Fruit fly (Drosophila melanogaster) whole organism, wandering third instar larva: ENCODE measurements around the gene gudu.

Experiments
- Abd-B ChIP-seq: fragments of >200 bp; optimal IDR thresholded peaks from 2 replicates; lab custom pipeline; 2017; ENCODE audit warnings: missing biosample characterization, missing genetic modification characterization
- CG32264 ChIP-seq: fragments of 200-800 bp; sonication (Bioruptor generic); optimal IDR thresholded peaks from 2 replicates; lab custom pipeline; 2016; ENCODE audit warnings: missing biosample characterization, missing genetic modification characterization
- CG9705 ChIP-seq: fragments of 200-800 bp; sonication (Bioruptor generic); optimal IDR thresholded peaks from 2 replicates; lab custom pipeline; 2018; ENCODE audit warnings: missing biosample characterization, mild to moderate bottlenecking, missing genetic modification characterization
- CrebA ChIP-seq: fragments of 200-800 bp; sonication (Bioruptor generic); optimal IDR thresholded peaks from 2 replicates; lab custom pipeline; 2016; ENCODE audit warnings: missing biosample characterization, mild to moderate bottlenecking, missing genetic modification characterization, borderline replicate concordance
- Dfd ChIP-seq: fragments of >200 bp; optimal IDR thresholded peaks from 2 replicates; lab custom pipeline; 2017; ENCODE audit warnings: missing biosample characterization, missing genetic modification characterization
- GATAd ChIP-seq: sonication (Bioruptor generic); optimal IDR thresholded peaks from 2 replicates; lab custom pipeline; 2016; ENCODE audit warnings: missing biosample characterization, missing genetic modification characterization
- HLH106 ChIP-seq: fragments of 200-800 bp; optimal IDR thresholded peaks from 3 replicates; lab custom pipeline; 2019; ENCODE audit warnings: missing biosample characterization, mild to moderate bottlenecking, missing genetic modification characterization, moderate library complexity
- Hnf4 ChIP-seq: fragments of 200-800 bp; sonication (Bioruptor generic); optimal IDR thresholded peaks from 2 replicates; lab custom pipeline; 2016; ENCODE audit warnings: missing biosample characterization, mild to moderate bottlenecking, missing genetic modification characterization
- Hr78 ChIP-seq: fragments of >200 bp; optimal IDR thresholded peaks from 2 replicates; lab custom pipeline; 2017; ENCODE audit warnings: missing biosample characterization, missing genetic modification characterization
- Hr83 ChIP-seq: fragments of 200-300 bp; sonication (Bioruptor generic); optimal IDR thresholded peaks from 2 replicates; lab custom pipeline; 2016; ENCODE audit warnings: missing biosample characterization, mild to moderate bottlenecking, missing genetic modification characterization, moderate library complexity; ENCODE audit not compliant: poor library complexity, severe bottlenecking
- Jra ChIP-seq: sonication (Bioruptor generic); optimal IDR thresholded peaks from 2 replicates; lab custom pipeline; 2016; ENCODE audit warnings: missing biosample characterization, missing genetic modification characterization
- Mio ChIP-seq: sonication (Bioruptor generic); optimal IDR thresholded peaks from 2 replicates; lab custom pipeline; 2016; ENCODE audit warnings: missing biosample characterization, missing genetic modification characterization
- Myc ChIP-seq: fragments of >200 bp; optimal IDR thresholded peaks from 2 replicates; lab custom pipeline; 2017
- N ChIP-seq: fragments of >200 bp; optimal IDR thresholded peaks from 2 replicates; lab custom pipeline; 2018; ENCODE audit warnings: missing biosample characterization, missing external identifiers, missing genetic modification characterization
- OdsH ChIP-seq: fragments of 200-800 bp; sonication (Bioruptor generic); optimal IDR thresholded peaks from 2 replicates; lab custom pipeline; 2016; ENCODE audit warnings: missing biosample characterization, mild to moderate bottlenecking, missing genetic modification characterization
- Rel ChIP-seq, 2 experiments: fragments of 200-800 bp; sonication (Bioruptor generic) in 1 of 2; optimal IDR thresholded peaks; 2 replicates in 1 of 2; 3 replicates in 1 of 2; lab custom pipeline; 2016 to 2019; ENCODE audit warnings: mild to moderate bottlenecking in 2 of 2, missing biosample characterization in 2 of 2, missing genetic modification characterization in 2 of 2, moderate library complexity in 1 of 2
- Sp1 ChIP-seq: fragments of 200-800 bp; sonication (Bioruptor generic); optimal IDR thresholded peaks from 3 replicates; lab custom pipeline; 2019; ENCODE audit warnings: missing biosample characterization, mild to moderate bottlenecking, missing genetic modification characterization, moderate library complexity
- Vsx2 ChIP-seq: fragments of 200-300, 225-300 bp; sonication (Bioruptor generic); optimal IDR thresholded peaks from 2 replicates; lab custom pipeline; 2018; ENCODE audit warnings: missing biosample characterization, missing genetic modification characterization; ENCODE audit not compliant: partially characterized antibody
- br ChIP-seq: fragments of 200-800 bp; sonication (Bioruptor generic); optimal IDR thresholded peaks from 2 replicates; lab custom pipeline; 2016; ENCODE audit warnings: missing biosample characterization, missing genetic modification characterization
- dl ChIP-seq, 2 experiments: fragments of 175-275, 200-275 bp in 1 of 2; fragments of 200-275 bp in 1 of 2; sonication (Bioruptor generic); optimal IDR thresholded peaks; lab custom pipeline; 2018; ENCODE audit warnings: mild to moderate bottlenecking in 2 of 2, missing biosample characterization in 2 of 2, missing genetic modification characterization in 2 of 2, moderate library complexity in 2 of 2; ENCODE audit not compliant: partially characterized antibody in 2 of 2, insufficient read depth in 1 of 2
- dmrt93B ChIP-seq: fragments of 200-800 bp; sonication (Bioruptor generic); optimal IDR thresholded peaks from 2 replicates; lab custom pipeline; 2018; ENCODE audit warnings: missing biosample characterization, mild to moderate bottlenecking, missing genetic modification characterization
- dsf ChIP-seq: sonication (Bioruptor generic); optimal IDR thresholded peaks from 2 replicates; lab custom pipeline; 2016; ENCODE audit warnings: missing biosample characterization, missing genetic modification characterization, borderline replicate concordance
- ey ChIP-seq: fragments of 200-800 bp; sonication (Bioruptor generic); optimal IDR thresholded peaks from 2 replicates; lab custom pipeline; 2016; ENCODE audit warnings: missing biosample characterization, missing genetic modification characterization
- fru ChIP-seq: fragments of 200-800 bp; sonication (Bioruptor generic); optimal IDR thresholded peaks from 3 replicates; lab custom pipeline; 2016; ENCODE audit warnings: missing biosample characterization, mild to moderate bottlenecking, missing genetic modification characterization
- h ChIP-seq: fragments of 200-800 bp; sonication (Bioruptor generic); optimal IDR thresholded peaks from 3 replicates; lab custom pipeline; 2016; ENCODE audit warnings: missing biosample characterization, mild to moderate bottlenecking, missing genetic modification characterization
- pan ChIP-seq: fragments of >200 bp; optimal IDR thresholded peaks from 2 replicates; lab custom pipeline; 2017
- psq ChIP-seq: fragments of 200-800 bp; sonication (Bioruptor generic); optimal IDR thresholded peaks from 3 replicates; lab custom pipeline; 2017; ENCODE audit warnings: missing biosample characterization, mild to moderate bottlenecking, missing genetic modification characterization, moderate library complexity
- sage ChIP-seq: fragments of 200-800 bp; sonication (Bioruptor generic); optimal IDR thresholded peaks from 2 replicates; lab custom pipeline; 2016; ENCODE audit warnings: missing biosample characterization, mild to moderate bottlenecking, missing genetic modification characterization
- sv ChIP-seq: fragments of 200-800 bp; sonication (Bioruptor generic); optimal IDR thresholded peaks from 3 replicates; lab custom pipeline; 2016; ENCODE audit warnings: missing biosample characterization, missing genetic modification characterization
- tai ChIP-seq: sonication (Bioruptor generic); optimal IDR thresholded peaks from 2 replicates; lab custom pipeline; 2016; ENCODE audit warnings: missing biosample characterization, missing genetic modification characterization
- woc ChIP-seq: sonication (Bioruptor generic); optimal IDR thresholded peaks from 2 replicates; lab custom pipeline; 2016; ENCODE audit warnings: missing biosample characterization, mild to moderate bottlenecking, missing genetic modification characterization

The gudu gene

DNA sequence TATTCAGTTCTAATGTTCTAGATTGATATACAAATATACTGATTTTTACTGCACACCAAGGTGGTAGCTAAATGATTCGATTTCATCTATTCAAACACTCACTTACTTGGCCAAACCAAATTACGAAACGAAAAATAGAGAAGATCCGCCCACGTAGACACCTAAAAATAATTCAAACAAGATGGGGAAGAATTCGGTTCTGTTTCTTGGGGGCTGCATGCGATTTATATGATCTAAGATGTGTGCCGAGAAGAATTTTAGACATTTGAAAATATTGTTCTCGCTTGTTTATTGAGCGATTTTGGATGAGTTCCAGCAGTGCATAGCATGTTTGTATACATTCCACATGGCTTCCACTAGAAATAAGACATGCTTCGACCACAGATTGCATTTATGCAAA is 19.3 kb downstream of the gudu start:
- TF ChIP-seq dmrt93B (GFP tag; lab: Kevin White, UChicago): no peak
- no peak for TF ChIP-seq Sp1 (GFP tag; lab: Kevin White, UChicago)
- no peak for TF ChIP-seq pan
- no peak for TF ChIP-seq woc
- no peak for TF ChIP-seq Abd-B
- TF ChIP-seq OdsH (GFP tag; lab: Kevin White, UChicago): no peak
- no peak for TF ChIP-seq br (GFP tag; lab: Kevin White, UChicago)
- TF ChIP-seq sage (GFP tag; lab: Kevin White, UChicago): no peak
- no peak for TF ChIP-seq tai (GFP tag; lab: Kevin White, UChicago)
- TF ChIP-seq CG9705 (GFP tag; lab: Kevin White, UChicago): no peak
- TF ChIP-seq dl (GFP tag; optimal IDR thresholded peaks at IDR 0.05; lab: Kevin White, UChicago; ENCODE audit: insufficient read depth in 1 of 2, partially characterized antibody in 2 of 2): no peak
- TF ChIP-seq fru (GFP tag; lab: Kevin White, UChicago): no peak
- no peak for TF ChIP-seq Dfd (GFP tag; lab: Kevin White, UChicago)
- no peak for TF ChIP-seq CG32264
- no peak for TF ChIP-seq GATAd (GFP tag; lab: Kevin White, UChicago)
- no peak for TF ChIP-seq dsf (GFP tag; lab: Kevin White, UChicago)
- no peak for TF ChIP-seq Vsx2 (GFP tag; lab: Kevin White, UChicago)
- no peak for TF ChIP-seq Hnf4 (GFP tag; lab: Kevin White, UChicago)
- no peak for TF ChIP-seq Hr78

- TF ChIP-seq OdsH (GFP tag; lab: Kevin White, UChicago) (no peak), sv (GFP tag; lab: Kevin White, UChicago) (no peak), HLH106 (tag; lab: Kevin White, UChicago) (no peak), Hr83 (GFP tag; lab: Kevin White, UChicago) (no peak), GATAd (GFP tag; lab: Kevin White, UChicago) (no peak), CrebA (GFP tag; lab: Kevin White, UChicago) (no peak), br (GFP tag; lab: Kevin White, UChicago) (no peak), dsf (GFP tag; lab: Kevin White, UChicago) (no peak)
These were observed 20.7 kb downstream of the gudu start for dm6 chr2L:7409007-7409406.

DNA sequence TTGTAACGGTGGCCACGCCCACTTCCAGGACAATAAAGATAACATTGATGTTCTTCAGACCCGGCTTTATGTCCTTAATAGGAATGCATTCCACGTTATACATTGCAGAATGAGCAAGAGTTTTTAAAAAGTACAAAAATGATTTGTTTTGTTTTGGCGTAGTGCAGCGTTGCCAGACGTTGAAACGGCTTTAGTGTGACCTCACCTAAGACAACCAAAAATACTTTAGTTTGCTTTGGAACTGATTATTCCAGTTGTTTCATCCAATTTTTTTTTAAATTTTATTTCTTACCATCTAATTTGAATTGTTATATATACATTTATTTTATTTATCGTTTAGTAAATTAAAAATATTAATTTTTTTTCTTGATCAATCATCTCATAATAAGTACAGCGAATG is 21.3 kb downstream of the gudu start, which contains the start of gene CG5181:
TSS of gene CG5181 (minus strand) at position 208 of the 400 bp plus-strand sequence.
- TF ChIP-seq N (GFP tag; lab: Kevin White, UChicago): no peak
- no peak for TF ChIP-seq dsf (GFP tag; lab: Kevin White, UChicago)
- TF ChIP-seq Myc (lab: Kevin White, UChicago): no peak
- no peak for TF ChIP-seq Hnf4 (GFP tag; lab: Kevin White, UChicago)
- no peak for TF ChIP-seq pan
- no peak for TF ChIP-seq Rel (GFP tag; optimal IDR thresholded peaks at IDR 0.05; lab: Kevin White, UChicago)
- no peak for TF ChIP-seq Rel (tag; optimal IDR thresholded peaks at IDR 0.05; lab: Kevin White, UChicago)
- no peak for TF ChIP-seq h
- TF ChIP-seq Hr83 (GFP tag; lab: Kevin White, UChicago): no peak
- no peak for TF ChIP-seq ey (GFP tag; lab: Kevin White, UChicago)
- TF ChIP-seq sage (GFP tag; lab: Kevin White, UChicago): no peak

dm6 chr2L:7410609-7411008 is 22.3 kb downstream of the gudu start, which contains the start of gene CG15818:
TSS of gene CG15818 (plus strand) at chr2L:7410909.
- no peak for TF ChIP-seq CG32264
- TF ChIP-seq CG9705 (GFP tag; lab: Kevin White, UChicago): no peak
- TF ChIP-seq GATAd (GFP tag; lab: Kevin White, UChicago): no peak
- TF ChIP-seq HLH106 (tag; lab: Kevin White, UChicago): no peak
- no peak for TF ChIP-seq Myc (lab: Kevin White, UChicago)
- TF ChIP-seq br (GFP tag; lab: Kevin White, UChicago): no peak
- TF ChIP-seq Mio (GFP tag; lab: Kevin White, UChicago): no peak
- no peak for TF ChIP-seq Jra (GFP tag; lab: Kevin White, UChicago)
- no peak for TF ChIP-seq dmrt93B (GFP tag; lab: Kevin White, UChicago)
- no peak for TF ChIP-seq Hr78
- TF ChIP-seq psq (GFP tag; lab: Kevin White, UChicago): no peak
- no peak for TF ChIP-seq Abd-B
